Worm (Caenorhabditis elegans) whole organism, L4/young adult: ENCODE data around the gene ent-2.

Experiments used
- dao-5 ChIP-seq: sonication (generic microtip); optimal IDR thresholded peaks from 2 replicates; lab custom pipeline; 2016; ENCODE audit warnings: missing genotype, missing genetic modification characterization, moderate library complexity, missing compliant biosample characterization
- him-1 ChIP-seq: sonication (generic microtip); optimal IDR thresholded peaks from 2 replicates; lab custom pipeline; 2016; ENCODE audit warnings: missing genotype, missing genetic modification reagents, missing genetic modification characterization, missing compliant biosample characterization

DNA sequence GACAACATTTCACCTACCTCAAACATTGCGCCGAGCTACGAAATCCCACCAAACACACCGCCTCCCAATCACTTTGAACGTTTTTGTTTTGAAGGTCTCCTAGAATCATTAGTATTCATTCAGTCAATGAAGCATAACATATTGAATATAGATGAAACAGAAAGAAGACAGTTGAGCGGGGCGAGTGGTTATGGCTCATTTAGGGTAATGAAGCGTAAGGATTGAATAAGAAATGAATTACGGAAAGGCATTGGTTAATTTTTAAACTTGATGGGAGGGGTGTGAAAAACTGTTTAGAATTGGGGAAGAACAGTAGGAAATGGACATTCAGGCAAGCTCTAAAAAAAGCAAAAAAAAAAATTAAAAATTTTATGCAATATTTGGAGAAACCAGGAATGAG is 43.0 kb upstream of the ent-2 start, which contains the start of gene lron-3:
- TF ChIP-seq him-1 (tag; lab: Kevin White, UChicago) (no peak), dao-5 (tag; lab: Kevin White, UChicago) (no peak)
